Worm (Caenorhabditis elegans) whole organism, mixed stage, embryonic: ENCODE measurements around the gene hbl-1.

ENCODE experiments used
- blmp-1 ChIP-seq: fragments of 150-350 bp; optimal IDR thresholded peaks from 2 replicates; lab custom pipeline; 2014; ENCODE audit warnings: missing biosample characterization, missing genetic modification characterization
- flh-1 ChIP-seq: fragments of 200-800 bp; sonication (Bioruptor generic); optimal IDR thresholded peaks from 2 replicates; lab custom pipeline; 2018; ENCODE audit warnings: mild to moderate bottlenecking, missing genetic modification characterization, moderate library complexity, missing compliant biosample characterization

- TF ChIP-seq blmp-1 (tag; lab: Kevin White, UChicago) (no peak), flh-1 (GFP tag; lab: Kevin White, UChicago) (no peak)
Measured at ce11 chrX:5794432-5794831, 27.5 kb upstream of the hbl-1 start.
